Worm (Caenorhabditis elegans) whole organism, midembryonic: ENCODE results near the gene F31E9.3.

Experiments
- T22C8.4 ChIP-seq: fragments of 200-800 bp; sonication (Bioruptor generic); IDR thresholded peaks from 2 replicates; pipeline ENCODE4 v1.3.6; 2022; ENCODE audit warnings: missing genetic modification characterization, missing compliant biosample characterization
- flt-1 ChIP-seq: fragments of 200-800 bp; sonication (Bioruptor generic); IDR thresholded peaks from 2 replicates; pipeline ENCODE4 v1.3.6; 2022; ENCODE audit warnings: missing genetic modification characterization, missing compliant biosample characterization
- klf-2 ChIP-seq: fragments of 200-800 bp; sonication (Bioruptor generic); conservative IDR thresholded peaks from 2 replicates; pipeline ENCODE4 v1.3.6; 2022; ENCODE audit warnings: missing genetic modification reagents, missing genetic modification characterization, missing compliant biosample characterization
- med-1 ChIP-seq: sonication (generic microtip); optimal IDR thresholded peaks from 2 replicates; lab custom pipeline; 2017; ENCODE audit warnings: missing genetic modification characterization, mild to moderate bottlenecking, missing compliant biosample characterization, antibody characterized with exemption, missing genetic modification reagents; ENCODE audit not compliant: insufficient read depth
- ref-1 ChIP-seq: fragments of 200-800 bp; sonication (Bioruptor generic); conservative IDR thresholded peaks from 2 replicates; pipeline ENCODE4 v1.3.6; 2022; ENCODE audit warnings: missing genetic modification reagents, missing genetic modification characterization, missing compliant biosample characterization
- tab-1 ChIP-seq: fragments of 200-800 bp; sonication (Bioruptor generic); IDR thresholded peaks from 2 replicates; pipeline ENCODE4 v1.3.6; 2022; ENCODE audit warnings: missing genetic modification characterization, missing compliant biosample characterization
- ztf-29 ChIP-seq: fragments of 200-800 bp; sonication (Bioruptor generic); IDR thresholded peaks from 2 replicates; pipeline ENCODE4 v1.3.6; 2022; ENCODE audit warnings: missing genetic modification reagents, missing genetic modification characterization, missing compliant biosample characterization

ce11 chrV:17350093-17350492 is 27.7 kb downstream of the F31E9.3 start, which contains the start of gene lsy-27:
- TF ChIP-seq med-1 (GFP tag; lab: Kevin White, UChicago) = no peak
- TF ChIP-seq ztf-29 = no peak
- no peak for TF ChIP-seq klf-2 (GFP tag; lab: Robert Waterston, UW)
- TF ChIP-seq tab-1 = no peak
- TF ChIP-seq flt-1 (GFP tag; lab: Robert Waterston, UW) = no peak
- TF ChIP-seq T22C8.4 = no peak
- no peak for TF ChIP-seq ref-1 (GFP tag; lab: Robert Waterston, UW)
